Fruit fly (Drosophila melanogaster) whole organism, prepupa: ENCODE measurements around the gene CG14017.

Experiments
- CG10631 ChIP-seq: fragments of 200-800 bp; sonication (Bioruptor generic); optimal IDR thresholded peaks from 2 replicates; lab custom pipeline; 2016; ENCODE audit warnings: missing biosample characterization, missing genetic modification characterization
- CG10669 ChIP-seq: fragments of 200-800 bp; sonication (Bioruptor generic); optimal IDR thresholded peaks from 3 replicates; lab custom pipeline; 2018; ENCODE audit warnings: missing biosample characterization, mild to moderate bottlenecking, missing genetic modification characterization, moderate library complexity
- CG11294 ChIP-seq: fragments of 200-800 bp; sonication (Bioruptor generic); IDR thresholded peaks from 2 replicates; pipeline ENCODE4 v1.3.6; 2022; ENCODE audit warnings: missing biosample characterization, missing genetic modification characterization
- CG11762 ChIP-seq: fragments of 200-800 bp; sonication (Bioruptor generic); optimal IDR thresholded peaks from 3 replicates; lab custom pipeline; 2016; ENCODE audit warnings: missing biosample characterization, missing genetic modification characterization; ENCODE audit not compliant: insufficient read depth
- CG11902 ChIP-seq: fragments of 200-800 bp; sonication (Bioruptor generic); optimal IDR thresholded peaks from 3 replicates; lab custom pipeline; 2016; ENCODE audit warnings: missing biosample characterization, missing genetic modification characterization
- CG15336 ChIP-seq: fragments of 200-800 bp; sonication (Bioruptor generic); IDR thresholded peaks from 2 replicates; pipeline ENCODE4 v1.3.6; 2022; ENCODE audit warnings: missing biosample characterization, missing genetic modification characterization
- CG1621 ChIP-seq: fragments of 200-800 bp; sonication (Bioruptor generic); optimal IDR thresholded peaks from 3 replicates; lab custom pipeline; 2018; ENCODE audit warnings: missing biosample characterization, mild to moderate bottlenecking, missing genetic modification characterization
- CG3032 ChIP-seq: fragments of 200-800 bp; optimal IDR thresholded peaks from 2 replicates; lab custom pipeline; 2019; ENCODE audit warnings: missing biosample characterization, mild to moderate bottlenecking, missing genetic modification characterization, moderate library complexity
- CG34406 ChIP-seq: fragments of 200-800 bp; sonication (Bioruptor generic); optimal IDR thresholded peaks from 3 replicates; lab custom pipeline; 2016; ENCODE audit warnings: missing biosample characterization, missing genetic modification characterization
- CG6276 ChIP-seq: fragments of 200-800 bp; sonication (Bioruptor generic); optimal IDR thresholded peaks from 2 replicates; lab custom pipeline; 2017; ENCODE audit warnings: missing biosample characterization, mild to moderate bottlenecking, missing genetic modification characterization
- CG6792 ChIP-seq: fragments of 200-800 bp; sonication (Bioruptor generic); optimal IDR thresholded peaks from 3 replicates; lab custom pipeline; 2016; ENCODE audit warnings: missing biosample characterization, missing genetic modification characterization
- CG7368 ChIP-seq: fragments of 200-800 bp; sonication (Bioruptor generic); optimal IDR thresholded peaks from 3 replicates; lab custom pipeline; 2016; ENCODE audit warnings: missing biosample characterization, missing genetic modification characterization
- CG8119 ChIP-seq: fragments of 200-800 bp; sonication (Bioruptor generic); IDR thresholded peaks from 3 replicates; pipeline ENCODE4 v1.3.6; 2022; ENCODE audit warnings: missing biosample characterization, missing genetic modification characterization
- CG8319 ChIP-seq: fragments of 200-800 bp; sonication (Bioruptor generic); optimal IDR thresholded peaks from 3 replicates; lab custom pipeline; 2016; ENCODE audit warnings: missing biosample characterization, missing genetic modification characterization
- CG8632 ChIP-seq: fragments of 200-800 bp; sonication (Bioruptor generic); optimal IDR thresholded peaks from 3 replicates; lab custom pipeline; 2016; ENCODE audit warnings: missing biosample characterization, missing genetic modification characterization
- CG9139 ChIP-seq: fragments of 200-800 bp; sonication (Bioruptor generic); optimal IDR thresholded peaks from 3 replicates; lab custom pipeline; 2017; ENCODE audit warnings: missing biosample characterization, mild to moderate bottlenecking, missing genetic modification characterization
- Ets21C ChIP-seq: fragments of 200-800 bp; sonication (Bioruptor generic); optimal IDR thresholded peaks from 3 replicates; lab custom pipeline; 2016; ENCODE audit warnings: missing biosample characterization, missing genetic modification characterization
- Ets96B ChIP-seq: fragments of 200-800 bp; optimal IDR thresholded peaks from 2 replicates; lab custom pipeline; 2019; ENCODE audit warnings: missing biosample characterization, mild to moderate bottlenecking, missing genetic modification characterization, moderate library complexity
- Gug ChIP-seq: fragments of 200-800 bp; sonication (Bioruptor generic); IDR thresholded peaks from 2 replicates; pipeline ENCODE4 v1.3.6; 2022; ENCODE audit warnings: missing biosample characterization, missing genetic modification characterization
- Hr39 ChIP-seq: fragments of 200-800 bp; sonication (Bioruptor generic); optimal IDR thresholded peaks from 2 replicates; lab custom pipeline; 2016; ENCODE audit warnings: missing biosample characterization, missing genetic modification characterization
- Hr4 ChIP-seq: fragments of 200-800 bp; sonication (Bioruptor generic); optimal IDR thresholded peaks from 3 replicates; lab custom pipeline; 2016; ENCODE audit warnings: missing biosample characterization, missing genetic modification characterization
- Lpt ChIP-seq: fragments of 200-800 bp; sonication (Bioruptor generic); optimal IDR thresholded peaks from 3 replicates; lab custom pipeline; 2016; ENCODE audit warnings: missing biosample characterization, missing genetic modification characterization
- Met ChIP-seq: fragments of 200-800 bp; sonication (Bioruptor generic); optimal IDR thresholded peaks from 3 replicates; lab custom pipeline; 2016; ENCODE audit warnings: missing biosample characterization, missing genetic modification characterization
- OdsH ChIP-seq: fragments of 200-800 bp; sonication (Bioruptor generic); optimal IDR thresholded peaks from 3 replicates; lab custom pipeline; 2016; ENCODE audit warnings: missing biosample characterization, missing genetic modification characterization
- Smox ChIP-seq: fragments of 200-800 bp; sonication (Bioruptor generic); optimal IDR thresholded peaks from 3 replicates; lab custom pipeline; 2016; ENCODE audit warnings: missing biosample characterization, missing genetic modification characterization
- Sox102F ChIP-seq: fragments of 200-800 bp; sonication (Bioruptor generic); optimal IDR thresholded peaks from 2 replicates; lab custom pipeline; 2016; ENCODE audit warnings: missing biosample characterization, mild to moderate bottlenecking, missing genetic modification characterization
- Sox14 ChIP-seq: fragments of 200-800 bp; sonication (Bioruptor generic); optimal IDR thresholded peaks from 3 replicates; lab custom pipeline; 2016; ENCODE audit warnings: missing biosample characterization, missing genetic modification characterization
- Sox15 ChIP-seq: fragments of 200-800 bp; sonication (Bioruptor generic); optimal IDR thresholded peaks from 3 replicates; lab custom pipeline; 2016; ENCODE audit warnings: missing biosample characterization, missing genetic modification characterization
- achi ChIP-seq: fragments of 200-800 bp; sonication (Bioruptor generic); optimal IDR thresholded peaks from 3 replicates; lab custom pipeline; 2016; ENCODE audit warnings: missing biosample characterization, missing genetic modification characterization
- acj6 ChIP-seq: fragments of 200-800 bp; sonication (Bioruptor generic); optimal IDR thresholded peaks from 3 replicates; lab custom pipeline; 2016; ENCODE audit warnings: missing biosample characterization, missing genetic modification characterization
- cyc ChIP-seq: fragments of 200-800 bp; sonication (Bioruptor generic); optimal IDR thresholded peaks from 3 replicates; lab custom pipeline; 2016; ENCODE audit warnings: missing biosample characterization, missing genetic modification characterization
- dac ChIP-seq: fragments of 200-800 bp; sonication (Bioruptor generic); optimal IDR thresholded peaks from 2 replicates; lab custom pipeline; 2017; ENCODE audit warnings: missing biosample characterization, mild to moderate bottlenecking, missing genetic modification characterization
- dsx ChIP-seq: fragments of 200-800 bp; optimal IDR thresholded peaks from 3 replicates; lab custom pipeline; 2019; ENCODE audit warnings: missing biosample characterization, mild to moderate bottlenecking, missing genetic modification characterization, moderate library complexity; ENCODE audit not compliant: poor library complexity, severe bottlenecking
- esn ChIP-seq: fragments of 200-800 bp; sonication (Bioruptor generic); optimal IDR thresholded peaks from 2 replicates; lab custom pipeline; 2016; ENCODE audit warnings: missing biosample characterization, mild to moderate bottlenecking, missing genetic modification characterization, moderate library complexity
- fd59A ChIP-seq: fragments of 200-800 bp; sonication (Bioruptor generic); optimal IDR thresholded peaks from 2 replicates; lab custom pipeline; 2017; ENCODE audit warnings: missing biosample characterization, mild to moderate bottlenecking, missing genetic modification characterization, missing genetic modification reagents
- fd85E ChIP-seq: fragments of 200-800 bp; sonication (Bioruptor generic); optimal IDR thresholded peaks from 3 replicates; lab custom pipeline; 2016; ENCODE audit warnings: missing biosample characterization, missing genetic modification characterization
- fkh ChIP-seq: fragments of 200-800 bp; sonication (Bioruptor generic); optimal IDR thresholded peaks from 3 replicates; lab custom pipeline; 2017; ENCODE audit warnings: missing biosample characterization, mild to moderate bottlenecking, missing genetic modification characterization, moderate library complexity
- lz ChIP-seq: fragments of 200-800 bp; sonication (Bioruptor generic); optimal IDR thresholded peaks from 3 replicates; lab custom pipeline; 2016; ENCODE audit warnings: missing biosample characterization, missing genetic modification characterization
- pdm3 ChIP-seq: fragments of 200-800 bp; sonication (Bioruptor generic); optimal IDR thresholded peaks from 3 replicates; lab custom pipeline; 2016; ENCODE audit warnings: missing biosample characterization, missing genetic modification characterization
- salr ChIP-seq, 2 experiments: fragments of 200-800 bp; sonication (Bioruptor generic); optimal IDR thresholded peaks; 3 replicates each; lab custom pipeline; 2016 to 2018; ENCODE audit warnings: missing biosample characterization in 2 of 2, missing genetic modification characterization in 2 of 2, mild to moderate bottlenecking in 1 of 2
- spab ChIP-seq: fragments of 200-800 bp; sonication (Bioruptor generic); optimal IDR thresholded peaks from 2 replicates; lab custom pipeline; 2017; ENCODE audit warnings: missing biosample characterization, mild to moderate bottlenecking, missing genetic modification characterization, missing genetic modification reagents
- svp ChIP-seq: fragments of 200-800 bp; sonication (Bioruptor generic); peaks from one replicate; lab custom pipeline; 2016; ENCODE audit warnings: missing biosample characterization, missing genetic modification characterization
- topi ChIP-seq: fragments of 200-800 bp; sonication (Bioruptor generic); optimal IDR thresholded peaks from 3 replicates; lab custom pipeline; 2016; ENCODE audit warnings: missing biosample characterization, missing genetic modification characterization
- vri ChIP-seq: fragments of 200-800 bp; sonication (Bioruptor generic); optimal IDR thresholded peaks from 3 replicates; lab custom pipeline; 2016; ENCODE audit warnings: missing biosample characterization, mild to moderate bottlenecking, missing genetic modification characterization

The CG14017 gene

DNA sequence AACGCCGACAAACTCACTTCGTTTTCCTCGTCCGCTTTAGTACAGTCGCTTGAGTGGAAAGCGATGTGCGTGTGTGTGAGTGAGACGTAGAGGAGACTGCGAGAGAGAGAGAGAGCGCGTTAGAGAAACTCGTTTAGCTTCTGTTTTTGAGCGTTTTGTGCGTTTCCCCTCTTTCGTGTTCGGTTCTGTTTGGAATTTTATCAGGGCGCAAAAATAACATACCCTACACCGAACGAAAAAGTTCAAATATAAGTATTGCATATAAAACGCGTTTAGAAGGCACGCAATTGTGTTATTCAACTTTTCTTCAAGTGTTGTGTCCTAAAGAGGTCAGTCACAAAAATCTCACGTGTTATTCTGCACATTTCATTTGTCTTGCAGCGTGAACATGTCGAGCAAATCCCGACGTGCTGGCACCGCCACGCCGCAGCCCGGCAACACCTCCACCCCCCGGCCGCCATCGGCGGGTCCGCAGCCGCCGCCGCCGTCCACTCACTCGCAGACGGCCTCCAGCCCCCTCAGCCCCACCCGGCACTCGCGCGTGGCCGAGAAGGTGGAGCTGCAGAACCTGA is 10.7 kb upstream of the CG14017 start (continued):
- TF ChIP-seq dac (GFP tag; lab: Kevin White, UChicago) (peak; percentile 17), dsx (GFP tag; lab: Kevin White, UChicago) (no peak), Sox15 (GFP tag; lab: Kevin White, UChicago) (no peak), CG11762 (peak; percentile 8), CG10631 (no peak), cyc (peak; percentile 33), Gug (peak; percentile 34; the same call in 1 of the 2 replicates), pdm3 (GFP tag; lab: Kevin White, UChicago) (peak; percentile 29), fkh (GFP tag; lab: Kevin White, UChicago) (no peak), Sox14 (GFP tag; lab: Kevin White, UChicago) (no peak), achi (GFP tag; lab: Kevin White, UChicago) (no peak), CG3032 (tag; lab: Kevin White, UChicago) (peak; percentile 2), Smox (GFP tag; lab: Kevin White, UChicago) (peak; percentile 27), Ets96B (peak; percentile 11), CG8119 (peak; percentile 64; the same call in 2 of the 3 replicates), OdsH (GFP tag; lab: Kevin White, UChicago) (no peak), vri (GFP tag; lab: Kevin White, UChicago) (no peak), CG11294 (GFP tag; lab: Robert Waterston, UW) (0 out of 2 replicates have a peak, but pooled peaks have one; percentile 20), CG34406 (no peak), CG6792 (peak; percentile 21), CG9139 (GFP tag; lab: Kevin White, UChicago) (no peak), fd85E (GFP tag; lab: Kevin White, UChicago) (no peak), topi (GFP tag; lab: Kevin White, UChicago) (peak; percentile 3), Lpt (GFP tag; lab: Kevin White, UChicago) (peak; percentile 42), CG15336 (GFP tag; lab: Robert Waterston, UW) (peak; percentile 65)

DNA sequence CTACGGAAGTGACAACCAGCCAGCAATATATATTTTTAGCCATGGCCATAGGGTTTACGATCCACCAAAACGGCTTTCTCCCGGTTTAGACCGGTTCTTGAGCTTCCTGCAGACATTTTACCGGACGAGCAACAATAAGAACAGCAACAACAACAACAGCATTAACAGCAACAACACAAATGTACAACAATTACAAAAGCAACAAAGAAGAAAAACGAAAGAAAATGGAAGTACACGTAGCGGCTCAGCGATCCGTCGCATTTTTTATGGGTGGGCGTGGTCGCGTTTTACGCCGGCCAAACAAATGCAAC is 7.5 kb upstream of the CG14017 start:
- peak; percentile 4 for TF ChIP-seq fd59A (GFP tag; lab: Kevin White, UChicago)
- TF ChIP-seq CG8632 (GFP tag; lab: Kevin White, UChicago): no peak
- no peak for TF ChIP-seq Hr39 (GFP tag; lab: Kevin White, UChicago)
- peak; percentile 45 for TF ChIP-seq Lpt (GFP tag; lab: Kevin White, UChicago)
- TF ChIP-seq CG9139 (GFP tag; lab: Kevin White, UChicago): peak; percentile 15
- peak; percentile 61 for TF ChIP-seq CG1621 (tag; lab: Kevin White, UChicago)

DNA sequence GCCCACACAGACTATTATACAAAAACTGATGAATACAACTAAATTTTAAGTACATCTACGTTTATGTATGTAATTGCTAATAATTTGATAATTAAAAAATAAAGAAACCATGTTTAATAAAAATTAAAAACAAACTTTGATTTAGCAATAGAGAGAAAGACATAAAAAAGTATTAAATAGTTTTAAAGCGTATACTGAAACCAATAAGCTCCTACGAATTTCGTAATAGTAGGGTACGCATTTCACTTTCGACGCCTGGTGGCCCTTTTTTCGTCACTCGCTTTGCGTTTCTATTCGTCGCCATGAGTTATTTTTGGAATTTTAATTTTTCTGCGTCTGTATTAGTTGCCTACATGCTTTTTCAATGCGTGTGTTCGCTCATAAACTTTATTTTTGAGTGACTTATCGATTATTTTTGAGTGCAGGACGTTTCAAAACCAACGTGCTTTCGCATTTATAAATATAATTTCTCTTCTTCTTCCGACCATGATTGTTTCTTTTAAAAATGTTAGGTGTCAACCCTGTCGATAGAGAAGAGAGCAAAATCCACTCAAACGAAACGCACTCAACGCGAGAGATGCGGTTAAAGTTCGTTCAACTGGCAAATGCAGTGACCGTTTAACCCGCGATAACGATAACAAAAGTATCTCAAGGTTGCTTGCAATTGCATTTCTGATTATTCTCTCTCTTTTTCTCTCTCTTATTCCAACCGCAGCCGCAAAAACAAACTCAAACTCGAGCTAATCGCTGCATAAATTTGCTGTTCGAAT is 7.0 kb upstream of the CG14017 start, which contains the start of gene Oscillin:
Gene Oscillin, plus strand, starts transcription at position 569 of the 770 bp plus-strand sequence.
- peak; percentile 78 for TF ChIP-seq achi (GFP tag; lab: Kevin White, UChicago)
- TF ChIP-seq Met (GFP tag; lab: Kevin White, UChicago): peak; percentile 53
- TF ChIP-seq CG9139 (GFP tag; lab: Kevin White, UChicago): no peak
- peak; percentile 65 for TF ChIP-seq Hr4 (GFP tag; lab: Kevin White, UChicago)
- peak; percentile 96 for TF ChIP-seq svp
- peak; percentile 70 for TF ChIP-seq CG8632 (GFP tag; lab: Kevin White, UChicago)
- TF ChIP-seq acj6 (GFP tag; lab: Kevin White, UChicago): peak; percentile 79
- peak; percentile 71 for TF ChIP-seq dsx (GFP tag; lab: Kevin White, UChicago)
- TF ChIP-seq lz (GFP tag; lab: Kevin White, UChicago): peak; percentile 70
- peak; percentile 39 for TF ChIP-seq vri (GFP tag; lab: Kevin White, UChicago)
- TF ChIP-seq CG8319 (GFP tag; lab: Kevin White, UChicago): peak; percentile 52
- TF ChIP-seq Smox (GFP tag; lab: Kevin White, UChicago): peak; percentile 65
- TF ChIP-seq CG6792: peak; percentile 68
- TF ChIP-seq CG1621 (tag; lab: Kevin White, UChicago): no peak
- peak; percentile 27 for TF ChIP-seq Hr39 (GFP tag; lab: Kevin White, UChicago)
- peak; percentile 53 for TF ChIP-seq esn
- TF ChIP-seq CG8119: peak; percentile 57; the same call in 1 of the 3 replicates
- peak; percentile 70 for TF ChIP-seq spab (GFP tag; lab: Kevin White, UChicago)
- peak; percentile 62 for TF ChIP-seq CG10669 (GFP tag; lab: Kevin White, UChicago)
- TF ChIP-seq Sox15 (GFP tag; lab: Kevin White, UChicago): peak; percentile 55
- peak; percentile 6 for TF ChIP-seq fd59A (GFP tag; lab: Kevin White, UChicago)
- TF ChIP-seq CG7368 (GFP tag; lab: Kevin White, UChicago): peak; percentile 56
- peak in 1 of 2 experiments; percentile 67 for TF ChIP-seq salr (GFP tag; optimal IDR thresholded peaks at IDR 0.05; lab: Kevin White, UChicago)
- peak; percentile 37 for TF ChIP-seq OdsH (GFP tag; lab: Kevin White, UChicago)
- TF ChIP-seq Ets21C (GFP tag; lab: Kevin White, UChicago): no peak
- peak; percentile 36 for TF ChIP-seq Sox102F (GFP tag; lab: Kevin White, UChicago)
- TF ChIP-seq CG11902: peak; percentile 52
- TF ChIP-seq CG6276 (GFP tag; lab: Kevin White, UChicago): peak; percentile 55
- peak; percentile 81 for TF ChIP-seq topi (GFP tag; lab: Kevin White, UChicago)
- peak; percentile 39 for TF ChIP-seq pdm3 (GFP tag; lab: Kevin White, UChicago)
